Fruit fly (Drosophila melanogaster) whole organism, larva: ENCODE results near the gene CG8568.

Experiments used
- noc ChIP-seq: fragments of 200-800 bp; sonication (Bioruptor generic); optimal IDR thresholded peaks from 3 replicates; lab custom pipeline; 2019; ENCODE audit warnings: missing biosample characterization, mild to moderate bottlenecking, missing genetic modification characterization, moderate library complexity

The CG8568 gene

DNA sequence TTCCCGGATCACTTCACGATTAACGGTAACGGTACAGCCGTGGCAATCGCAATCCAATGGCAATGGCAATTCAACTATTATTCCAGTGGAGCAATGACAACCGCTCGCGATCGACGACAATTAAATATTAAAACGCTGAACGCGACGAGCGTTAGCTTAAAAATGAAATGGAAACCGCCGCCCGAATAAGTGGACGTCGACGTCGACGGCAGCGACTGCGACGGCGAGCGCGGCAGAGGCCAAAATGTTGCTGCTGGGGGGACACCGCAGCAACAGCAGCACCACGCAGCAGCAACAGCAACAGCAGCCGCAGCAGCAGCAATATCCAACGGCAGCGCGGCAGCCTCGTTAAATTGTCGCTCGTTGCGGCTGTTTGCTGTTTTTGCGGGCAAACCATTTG lies at the start of gene CG8568:
TSS of gene CG8568 (minus strand) at position 101 of the 400 bp plus-strand sequence.
- TF ChIP-seq noc, result no peak

DNA sequence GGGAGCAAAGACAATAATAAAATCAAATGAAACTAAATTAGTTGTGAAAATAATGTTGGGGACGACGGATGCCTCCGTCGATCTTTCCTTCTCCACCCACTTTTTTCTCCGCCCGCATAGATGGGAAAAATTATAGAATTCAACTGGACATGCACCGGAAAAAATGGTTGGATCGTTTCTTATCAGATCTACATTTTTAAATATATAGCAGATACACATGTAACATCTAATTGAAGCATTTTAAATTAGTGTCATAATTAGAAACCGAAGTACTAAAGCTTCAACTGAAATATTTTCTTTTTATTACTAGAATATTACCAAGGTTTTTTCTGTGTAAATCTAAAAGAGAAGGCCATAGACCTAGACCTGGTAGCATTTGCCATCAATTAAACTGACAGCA lies 49.2 kb upstream of the CG8568 start:
- no peak for TF ChIP-seq noc

DNA sequence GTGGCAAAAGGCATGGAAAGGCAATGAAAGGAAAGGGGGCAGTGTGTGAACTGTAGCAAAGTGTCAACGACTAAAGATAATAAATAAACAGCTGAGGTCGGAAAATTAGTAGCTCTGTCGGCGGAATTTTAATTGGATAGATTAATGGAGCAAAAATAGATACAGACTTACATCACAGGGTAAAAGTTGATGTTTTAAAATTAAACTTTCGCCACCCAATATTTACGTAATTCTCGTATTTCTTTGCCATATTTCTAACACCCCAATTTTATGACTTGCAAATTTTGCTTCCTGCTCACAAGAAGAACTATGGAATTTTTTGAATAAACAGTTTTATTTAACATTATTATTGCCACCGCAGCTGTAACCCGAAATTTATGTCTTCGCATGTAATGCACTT lies 46.6 kb upstream of the CG8568 start:
- TF ChIP-seq noc, result no peak

DNA sequence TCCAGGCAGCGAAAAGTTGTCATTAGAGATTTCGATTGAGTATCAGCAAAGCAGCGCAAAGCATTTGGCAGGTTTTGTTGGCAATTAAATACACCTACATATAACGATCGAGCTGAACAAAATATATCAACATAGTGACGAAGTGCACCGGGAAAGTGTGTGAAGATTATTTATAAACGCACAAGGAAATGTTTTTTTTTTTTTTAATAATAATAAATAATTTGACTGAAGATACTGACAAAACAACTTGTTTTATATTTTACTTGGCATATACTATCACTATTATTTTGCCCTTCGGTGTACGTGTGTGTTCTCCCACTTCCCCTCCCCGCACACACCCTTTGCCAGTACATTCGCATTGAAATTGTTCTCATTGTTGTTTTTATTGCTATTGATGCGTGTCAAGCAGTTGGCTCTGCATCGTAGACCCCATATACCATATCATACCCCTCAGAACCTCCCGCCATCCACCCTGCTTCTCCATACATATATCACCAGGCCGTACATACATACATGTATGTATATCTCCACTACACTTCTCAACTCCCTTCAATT lies 43.0 kb upstream of the CG8568 start:
- no peak for TF ChIP-seq noc

DNA sequence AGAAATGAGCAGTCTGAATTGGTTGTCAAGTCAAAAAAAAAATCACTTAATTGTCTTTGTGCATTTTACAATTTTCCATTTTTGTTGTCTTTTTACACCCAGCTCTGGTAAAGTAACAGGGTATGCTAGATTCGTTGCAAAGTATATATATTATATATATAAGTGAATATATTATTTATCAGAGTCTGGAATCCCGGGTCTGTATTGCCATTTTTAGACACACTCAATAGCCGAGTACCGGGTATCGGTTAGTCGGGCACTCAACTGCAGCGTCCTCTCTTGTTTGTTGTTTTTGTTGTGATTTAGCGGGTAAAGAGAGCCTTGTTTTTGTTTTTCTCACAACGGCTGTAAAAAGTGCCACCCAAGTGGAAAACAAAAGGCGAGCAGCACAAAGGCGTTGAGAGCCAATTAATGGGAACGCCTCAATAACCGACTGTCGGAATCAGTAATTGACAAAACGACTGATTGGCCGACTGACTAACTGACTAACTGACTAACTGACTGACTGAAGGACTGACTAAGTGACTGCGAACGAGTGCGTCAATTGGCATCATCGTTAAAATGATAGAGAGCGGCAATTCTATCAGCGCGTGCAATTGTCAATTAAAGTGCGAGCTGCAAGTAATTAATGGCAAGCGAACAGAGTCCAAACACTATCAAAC lies 41.4 kb upstream of the CG8568 start:
- TF ChIP-seq noc, result no peak

DNA sequence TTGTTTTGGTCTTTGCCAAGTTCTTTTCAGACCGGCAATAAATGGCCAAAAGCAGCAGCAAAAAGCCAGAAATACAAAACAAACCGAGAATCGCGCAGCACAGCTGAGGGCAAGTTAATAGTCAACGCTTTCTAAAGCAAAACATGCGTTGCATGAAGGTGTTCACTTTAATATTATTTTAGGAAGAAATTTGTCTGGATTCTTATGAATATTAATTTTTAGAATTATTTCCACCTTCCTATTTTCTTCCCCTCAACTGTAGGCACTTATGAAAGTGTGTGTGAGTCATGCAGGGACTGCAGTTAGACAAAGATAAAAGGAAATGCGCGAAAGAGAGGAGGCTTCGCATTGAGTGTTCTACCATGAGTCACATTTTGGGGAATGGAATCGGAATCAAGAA lies 38.8 kb upstream of the CG8568 start:
- TF ChIP-seq noc, result peak; percentile 53

DNA sequence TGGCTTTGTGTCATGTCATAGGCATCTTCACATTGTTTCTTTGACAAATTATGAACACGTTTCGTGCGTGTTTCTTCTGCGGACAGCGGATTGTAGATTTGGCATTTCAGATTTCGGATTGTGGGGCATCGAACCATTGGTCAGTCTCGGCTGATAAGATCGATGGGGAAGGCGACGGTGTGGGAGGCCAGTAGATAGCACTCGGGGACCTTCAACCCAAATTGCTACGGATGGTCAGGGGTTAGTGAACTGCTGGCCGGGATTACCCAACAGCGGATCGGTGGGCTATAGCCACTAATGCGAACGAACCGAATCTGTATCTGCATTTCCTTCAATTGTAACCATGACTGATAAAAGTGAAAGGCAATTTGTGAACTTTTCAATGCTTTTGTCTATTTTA lies 38.1 kb upstream of the CG8568 start:
- TF ChIP-seq noc, result no peak

DNA sequence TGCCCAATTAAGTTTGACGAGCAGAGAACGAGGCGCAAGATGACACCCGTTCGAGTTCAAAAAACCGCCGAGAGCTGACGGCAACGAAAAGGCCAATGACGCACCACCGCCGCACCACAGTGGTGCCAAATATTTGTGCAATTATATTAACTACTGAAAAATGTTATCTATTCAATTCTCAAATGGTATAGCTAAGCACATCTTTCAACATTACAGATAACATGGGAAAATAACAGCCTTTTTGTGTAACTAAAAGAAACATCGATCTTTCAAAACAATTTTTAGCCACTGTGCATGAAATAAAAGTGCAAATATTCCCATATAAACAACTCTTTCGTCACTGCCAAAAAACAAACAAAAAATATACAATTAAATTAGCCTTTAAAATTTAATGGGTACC lies 37.5 kb upstream of the CG8568 start:
- TF ChIP-seq noc, result no peak

DNA sequence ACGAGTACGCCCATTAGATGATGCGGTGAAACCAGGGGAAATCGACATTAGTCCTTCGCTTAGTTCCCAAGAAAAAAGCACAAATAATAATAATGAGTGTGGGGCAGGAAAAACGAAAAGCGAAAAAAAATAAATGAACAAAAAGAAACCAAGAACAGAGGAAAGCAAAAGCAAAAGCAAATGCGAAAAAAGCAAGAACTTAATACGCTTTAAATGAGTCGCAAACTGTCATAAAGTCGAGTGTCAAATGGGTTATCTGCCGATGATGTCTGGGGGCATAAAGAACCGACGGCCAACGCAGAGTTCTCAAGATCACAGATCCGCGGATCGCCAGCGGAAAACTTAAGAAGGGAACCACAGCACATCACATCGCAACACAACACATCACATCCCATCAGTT lies 36.1 kb upstream of the CG8568 start:
- no peak for TF ChIP-seq noc

DNA sequence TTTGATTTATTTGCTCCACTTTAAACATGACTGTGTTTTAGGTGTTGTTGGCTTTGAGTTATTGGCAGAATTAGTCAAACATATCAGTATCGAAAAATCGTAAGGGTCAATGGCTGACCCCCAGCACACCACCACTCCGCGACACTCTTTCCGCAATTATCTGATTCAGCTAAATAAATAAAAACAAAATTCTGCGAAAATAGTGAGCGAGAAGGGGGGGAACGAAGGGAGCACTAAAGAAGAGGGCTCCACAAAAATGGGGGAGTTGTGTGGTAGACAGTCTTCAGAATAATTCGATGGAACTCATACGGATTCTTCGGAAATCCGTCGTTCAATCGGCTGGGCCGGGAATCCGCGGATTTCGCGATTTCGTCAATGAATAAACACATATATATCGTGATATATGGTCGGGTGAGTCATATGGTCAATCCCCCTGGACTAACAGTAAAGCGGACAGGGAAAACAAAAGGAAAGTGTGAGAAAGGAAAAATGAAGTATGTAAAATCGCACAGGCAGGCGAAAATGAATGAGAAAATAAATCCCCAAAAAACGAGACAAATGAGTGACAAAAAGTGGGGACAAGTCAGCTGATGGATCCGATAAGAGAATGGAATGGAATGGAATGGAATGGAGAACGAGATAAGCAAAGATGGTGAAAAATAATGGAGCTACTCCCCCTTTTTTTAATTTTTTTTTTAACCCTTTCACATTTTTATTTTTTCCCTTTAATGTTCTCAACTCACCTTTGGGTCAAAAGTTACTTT lies 33.1 kb upstream of the CG8568 start:
- TF ChIP-seq noc, result no peak

DNA sequence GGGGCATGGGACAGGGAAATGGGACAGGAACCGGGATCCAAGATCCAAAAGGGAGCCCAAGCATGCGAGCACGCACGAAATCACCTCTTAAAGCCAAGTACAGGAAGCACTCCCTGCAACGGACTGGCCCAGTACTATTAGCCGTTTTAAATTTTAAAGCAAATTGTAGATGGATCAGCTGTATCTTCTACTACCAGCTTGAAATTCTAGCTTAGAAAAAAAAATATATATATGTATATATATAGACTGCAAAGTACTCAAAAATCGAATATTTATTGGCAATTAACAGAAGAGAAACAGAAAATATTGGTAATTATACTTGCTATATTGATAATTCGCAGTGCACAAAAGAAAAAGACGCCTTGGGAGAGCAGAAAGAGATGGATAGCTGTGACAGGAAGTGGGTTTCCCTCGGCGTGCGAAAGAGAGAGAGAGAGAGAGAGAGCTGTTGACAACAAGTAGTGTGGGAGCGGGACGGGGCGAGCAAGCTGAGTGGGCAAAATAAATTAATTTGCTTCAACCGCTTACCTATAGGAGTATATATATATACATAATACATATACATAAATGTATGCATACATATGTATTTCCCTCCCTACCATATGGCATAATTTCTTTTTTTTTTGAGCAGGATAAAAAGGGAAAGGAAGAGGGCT lies 31.9 kb upstream of the CG8568 start:
- no peak for TF ChIP-seq noc

DNA sequence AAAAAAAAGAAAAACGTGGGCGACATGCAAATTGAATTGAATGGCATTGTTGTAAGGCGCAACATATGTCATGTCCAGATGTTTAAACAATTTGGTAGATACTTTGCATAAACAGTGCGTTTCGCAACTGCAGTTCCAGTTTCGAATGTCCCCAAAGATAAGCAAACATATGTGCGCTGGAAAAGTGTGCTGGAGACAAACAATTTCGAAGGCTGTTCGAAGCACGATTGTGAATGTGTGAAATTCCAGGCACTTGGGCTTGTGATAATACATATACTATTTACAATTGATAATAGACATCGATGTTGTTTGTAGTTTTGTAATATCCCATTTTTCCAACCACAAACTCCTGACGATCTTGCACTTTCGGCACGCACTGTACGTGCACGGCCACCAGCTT lies 30.5 kb upstream of the CG8568 start:
- TF ChIP-seq noc, result no peak

DNA sequence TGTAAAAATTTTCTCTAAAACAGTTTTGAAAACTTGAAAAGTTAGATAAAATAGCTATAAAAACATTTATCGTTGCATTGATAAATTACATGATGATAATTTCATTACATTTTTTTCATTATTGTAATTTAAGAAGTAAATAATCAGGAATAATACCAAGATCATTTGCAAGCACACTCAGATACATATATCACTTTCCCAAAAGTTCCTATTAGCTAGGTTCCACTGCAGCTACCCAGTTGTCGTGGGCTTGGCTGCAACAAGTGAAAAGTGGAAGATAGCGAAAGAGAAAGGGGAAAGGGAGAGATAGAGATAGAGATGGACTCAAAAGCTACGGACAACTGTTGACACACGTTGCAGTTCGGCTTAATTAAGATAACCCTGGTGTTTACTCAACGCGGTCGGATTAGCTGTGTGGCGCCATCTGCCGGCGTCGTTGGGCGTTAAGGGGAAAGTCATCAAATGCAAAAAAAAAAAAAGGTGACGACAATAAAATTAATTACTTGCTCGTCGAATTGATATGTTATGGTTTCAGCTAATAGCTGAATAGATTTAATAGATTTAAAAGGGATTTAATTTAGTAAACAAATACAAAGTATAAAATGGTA lies 29.4 kb upstream of the CG8568 start:
- no peak for TF ChIP-seq noc

DNA sequence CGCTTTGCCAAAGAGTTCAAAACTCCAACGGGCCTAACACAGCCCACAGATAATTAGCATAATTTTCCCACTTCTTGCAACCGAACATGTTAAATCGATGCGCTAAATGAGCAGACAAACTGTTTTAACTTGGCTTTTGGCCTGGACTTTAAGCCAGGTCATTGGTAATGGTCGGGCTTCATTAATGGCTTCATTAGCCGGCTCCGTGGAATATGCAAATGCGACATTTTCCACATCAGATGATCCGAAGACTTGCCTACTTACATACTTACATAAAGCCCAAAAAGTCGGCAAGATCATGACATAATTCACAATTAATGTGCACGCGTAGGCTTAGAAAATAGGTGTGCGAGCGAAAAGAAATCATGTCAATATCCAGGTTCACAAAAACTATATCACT lies 26.0 kb upstream of the CG8568 start:
- TF ChIP-seq noc, result no peak

DNA sequence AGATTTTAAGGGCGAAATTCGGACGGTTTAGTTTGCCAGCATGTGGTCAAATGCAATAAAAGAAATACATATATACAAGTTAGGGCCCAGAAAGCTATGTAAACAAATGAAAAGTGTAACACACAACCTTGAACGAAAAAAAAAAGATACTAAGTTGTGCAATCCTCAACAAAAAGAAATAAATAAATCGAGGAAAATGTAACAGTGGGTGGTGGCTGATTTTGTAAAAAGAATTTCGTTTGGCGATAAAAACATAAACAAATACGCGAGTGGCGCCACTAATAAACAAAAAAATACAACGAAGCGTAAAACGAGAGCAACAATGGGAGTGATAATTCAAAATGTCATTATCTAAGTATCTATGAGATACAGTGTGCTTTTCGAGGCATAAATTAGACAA lies 24.7 kb upstream of the CG8568 start:
- no peak for TF ChIP-seq noc

DNA sequence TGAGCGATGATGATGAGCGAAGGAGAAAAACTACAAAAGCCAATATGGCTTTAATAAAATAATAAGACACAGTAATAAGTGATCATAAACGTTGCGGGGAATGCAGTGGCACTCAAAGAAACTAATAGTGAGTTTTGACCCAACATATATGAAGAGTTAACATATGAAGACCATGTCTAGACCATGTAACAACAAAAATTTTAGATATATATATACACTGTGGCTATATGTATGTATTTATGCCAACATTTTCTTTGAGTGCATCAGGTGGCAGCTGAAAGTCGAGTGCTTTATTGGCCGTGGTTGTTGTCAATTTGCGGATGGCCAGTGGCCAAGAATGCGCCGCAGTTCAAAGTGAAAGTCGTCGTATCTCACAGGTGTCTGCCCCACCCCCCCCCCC lies 21.5 kb upstream of the CG8568 start:
- no peak for TF ChIP-seq noc
